Worm (Caenorhabditis elegans) whole organism, midembryonic: Measurements from ENCODE around the gene F53G2.13.

Source experiments
- T22C8.4 ChIP-seq: fragments of 200-800 bp; sonication (Bioruptor generic); IDR thresholded peaks from 2 replicates; pipeline ENCODE4 v1.3.6; 2022; ENCODE audit warnings: missing genetic modification characterization, missing compliant biosample characterization
- cog-1 ChIP-seq: sonication (generic microtip); optimal IDR thresholded peaks from 2 replicates; lab custom pipeline; 2016; ENCODE audit warnings: missing genetic modification characterization, missing compliant biosample characterization
- flt-1 ChIP-seq: fragments of 200-800 bp; sonication (Bioruptor generic); IDR thresholded peaks from 2 replicates; pipeline ENCODE4 v1.3.6; 2022; ENCODE audit warnings: missing genetic modification characterization, missing compliant biosample characterization
- klf-2 ChIP-seq: fragments of 200-800 bp; sonication (Bioruptor generic); conservative IDR thresholded peaks from 2 replicates; pipeline ENCODE4 v1.3.6; 2022; ENCODE audit warnings: missing genetic modification reagents, missing genetic modification characterization, missing compliant biosample characterization
- med-1 ChIP-seq: sonication (generic microtip); optimal IDR thresholded peaks from 2 replicates; lab custom pipeline; 2017; ENCODE audit warnings: missing genetic modification characterization, mild to moderate bottlenecking, missing compliant biosample characterization, antibody characterized with exemption, missing genetic modification reagents; ENCODE audit not compliant: insufficient read depth
- ref-1 ChIP-seq: fragments of 200-800 bp; sonication (Bioruptor generic); conservative IDR thresholded peaks from 2 replicates; pipeline ENCODE4 v1.3.6; 2022; ENCODE audit warnings: missing genetic modification reagents, missing genetic modification characterization, missing compliant biosample characterization
- tab-1 ChIP-seq: fragments of 200-800 bp; sonication (Bioruptor generic); IDR thresholded peaks from 2 replicates; pipeline ENCODE4 v1.3.6; 2022; ENCODE audit warnings: missing genetic modification characterization, missing compliant biosample characterization
- ztf-23 ChIP-seq: fragments of 200-800 bp; sonication (Bioruptor generic); IDR thresholded peaks from 2 replicates; pipeline ENCODE4 v1.3.6; 2022; ENCODE audit warnings: missing genetic modification reagents, missing genetic modification characterization, missing compliant biosample characterization
- ztf-29 ChIP-seq: fragments of 200-800 bp; sonication (Bioruptor generic); IDR thresholded peaks from 2 replicates; pipeline ENCODE4 v1.3.6; 2022; ENCODE audit warnings: missing genetic modification reagents, missing genetic modification characterization, missing compliant biosample characterization

- no peak for TF ChIP-seq tab-1
- TF ChIP-seq ztf-23 (GFP tag; lab: Robert Waterston, UW) = no peak
- no peak for TF ChIP-seq cog-1
- no peak for TF ChIP-seq klf-2 (GFP tag; lab: Robert Waterston, UW)
- no peak for TF ChIP-seq ref-1
- TF ChIP-seq T22C8.4 (GFP tag; lab: Robert Waterston, UW) = no peak
- TF ChIP-seq med-1 (GFP tag; lab: Kevin White, UChicago) = no peak
- no peak for TF ChIP-seq flt-1 (GFP tag; lab: Robert Waterston, UW)
- TF ChIP-seq ztf-29 (GFP tag; lab: Robert Waterston, UW) = no peak
These were observed 43.3 kb downstream of the F53G2.13 start for ce11 chrII:2526887-2527286.
